Worm (Caenorhabditis elegans) whole organism, young adult: ENCODE results near the gene F10E7.1.

Experiments
- F23B12.7 ChIP-seq: sonication (generic microtip); optimal IDR thresholded peaks from 2 replicates; lab custom pipeline; 2017; ENCODE audit warnings: missing genetic modification characterization, mild to moderate bottlenecking, missing compliant biosample characterization, antibody characterized with exemption, moderate library complexity; ENCODE audit not compliant: insufficient read depth
- F33H1.4 ChIP-seq: fragments of 200-800 bp; sonication (Bioruptor generic); IDR thresholded peaks from 2 replicates; pipeline ENCODE4 v1.3.6; 2022; ENCODE audit warnings: missing genetic modification reagents, missing genetic modification characterization, missing compliant biosample characterization
- F57C9.4 ChIP-seq: sonication (generic microtip); optimal IDR thresholded peaks from 2 replicates; lab custom pipeline; 2017; ENCODE audit warnings: mild to moderate bottlenecking, missing genetic modification characterization, missing compliant biosample characterization
- K12H6.12 ChIP-seq: fragments of 200-800 bp; sonication (Bioruptor generic); optimal IDR thresholded peaks from 2 replicates; lab custom pipeline; 2018; ENCODE audit warnings: mild to moderate bottlenecking, missing genetic modification characterization, missing compliant biosample characterization
- Y67H2A.10 ChIP-seq: fragments of 200-800 bp; sonication (Bioruptor generic); conservative IDR thresholded peaks from 2 replicates; pipeline ENCODE4 v1.3.6; 2022; ENCODE audit warnings: missing genetic modification reagents, missing genetic modification characterization, missing compliant biosample characterization
- Y95B8A.8 ChIP-seq: fragments of 200-800 bp; sonication (Bioruptor generic); IDR thresholded peaks from 2 replicates; pipeline ENCODE4 v1.3.6; 2022; ENCODE audit warnings: missing genetic modification reagents, missing genetic modification characterization, missing compliant biosample characterization
- ZK185.1 ChIP-seq: sonication (generic microtip); optimal IDR thresholded peaks from 2 replicates; lab custom pipeline; 2016; ENCODE audit warnings: mild to moderate bottlenecking, missing genetic modification characterization, missing compliant biosample characterization; ENCODE audit not compliant: poor library complexity, severe bottlenecking
- aptf-2 ChIP-seq: fragments of 200-800 bp; sonication (Bioruptor generic); conservative IDR thresholded peaks from 2 replicates; pipeline ENCODE4 v1.3.6; 2022; ENCODE audit warnings: missing genetic modification reagents, missing genetic modification characterization, missing compliant biosample characterization
- attf-3 ChIP-seq: fragments of 200-800 bp; sonication (Bioruptor generic); conservative IDR thresholded peaks from 2 replicates; pipeline ENCODE4 v1.3.6; 2022; ENCODE audit warnings: missing genetic modification reagents, missing genetic modification characterization, missing compliant biosample characterization
- attf-5 ChIP-seq: fragments of 200-800 bp; sonication (Bioruptor generic); optimal IDR thresholded peaks from 2 replicates; lab custom pipeline; 2018; ENCODE audit warnings: mild to moderate bottlenecking, missing genetic modification characterization, missing compliant biosample characterization
- cebp-1 ChIP-seq, 2 experiments: fragments of 200-800 bp in 1 of 2; sonication (Bioruptor generic) in 1 of 2; sonication (generic microtip) in 1 of 2; IDR thresholded peaks in 1 of 2; optimal IDR thresholded peaks in 1 of 2; 2 replicates each; pipeline versions ENCODE4 v1.3.6 to Lab custom; 2017 to 2022; ENCODE audit warnings: missing compliant biosample characterization in 2 of 2, missing genetic modification characterization in 2 of 2, mild to moderate bottlenecking in 1 of 2, missing genetic modification reagents in 1 of 2, moderate library complexity in 1 of 2
- ceh-27 ChIP-seq: fragments of 200-800 bp; sonication (Bioruptor generic); optimal IDR thresholded peaks from 2 replicates; lab custom pipeline; 2018; ENCODE audit warnings: mild to moderate bottlenecking, missing genetic modification characterization, moderate library complexity, missing compliant biosample characterization
- ceh-58 ChIP-seq: fragments of 200-800 bp; sonication (Bioruptor generic); IDR thresholded peaks from 2 replicates; pipeline ENCODE4 v1.3.6; 2022; ENCODE audit warnings: missing genetic modification characterization, missing compliant biosample characterization
- dox-1 ChIP-seq: fragments of 200-800 bp; sonication (Bioruptor generic); IDR thresholded peaks from 2 replicates; pipeline ENCODE4 v1.3.6; 2022; ENCODE audit warnings: missing genetic modification reagents, missing genetic modification characterization, missing compliant biosample characterization
- efl-1 ChIP-seq: fragments of 150-350 bp; optimal IDR thresholded peaks from 2 replicates; lab custom pipeline; 2014; ENCODE audit warnings: missing biosample characterization, missing genetic modification reagents, missing genetic modification characterization
- ekl-4 ChIP-seq: fragments of 200-800 bp; sonication (Bioruptor generic); IDR thresholded peaks from 2 replicates; pipeline ENCODE4 v1.3.6; 2022; ENCODE audit warnings: missing genetic modification reagents, missing genetic modification characterization, missing compliant biosample characterization
- hlh-12 ChIP-seq: sonication (generic microtip); optimal IDR thresholded peaks from 2 replicates; lab custom pipeline; 2016; ENCODE audit warnings: missing genetic modification characterization, missing compliant biosample characterization
- let-607 ChIP-seq, 2 experiments: fragments of 200-800 bp in 1 of 2; sonication (Bioruptor generic) in 1 of 2; sonication (generic microtip) in 1 of 2; optimal IDR thresholded peaks; 2 replicates each; lab custom pipeline; 2016 to 2018; ENCODE audit warnings: mild to moderate bottlenecking in 2 of 2, missing compliant biosample characterization in 2 of 2, missing genetic modification characterization in 2 of 2, moderate library complexity in 2 of 2, missing genotype in 1 of 2
- lin-35 ChIP-seq, 3 experiments: fragments of 150-350 bp in 2 of 3; sonication (generic microtip) in 1 of 3; optimal IDR thresholded peaks; 2 replicates each; lab custom pipeline; 2014 to 2018; ENCODE audit warnings: missing biosample characterization in 3 of 3, missing genetic modification characterization in 3 of 3, missing genetic modification reagents in 3 of 3
- lin-40 ChIP-seq: sonication (generic microtip); optimal IDR thresholded peaks from 2 replicates; lab custom pipeline; 2016; ENCODE audit warnings: missing genetic modification characterization, mild to moderate bottlenecking, missing compliant biosample characterization, missing genotype, missing genetic modification reagents
- lin-54 ChIP-seq: fragments of 200-800 bp; sonication (Bioruptor generic); optimal IDR thresholded peaks from 2 replicates; lab custom pipeline; 2018; ENCODE audit warnings: mild to moderate bottlenecking, missing genetic modification characterization, missing compliant biosample characterization
- lsl-1 ChIP-seq: fragments of 200-800 bp; sonication (Bioruptor generic); optimal IDR thresholded peaks from 2 replicates; lab custom pipeline; 2018; ENCODE audit warnings: mild to moderate bottlenecking, missing genetic modification characterization, moderate library complexity, missing compliant biosample characterization
- lsy-27 ChIP-seq: sonication (generic microtip); optimal IDR thresholded peaks from 2 replicates; lab custom pipeline; 2017; ENCODE audit warnings: missing genetic modification characterization, mild to moderate bottlenecking, missing compliant biosample characterization, antibody characterized with exemption, missing genotype, borderline replicate concordance; ENCODE audit not compliant: insufficient read depth
- madf-6 ChIP-seq: fragments of 200-800 bp; sonication (Bioruptor generic); IDR thresholded peaks from 2 replicates; pipeline ENCODE4 v1.3.6; 2022; ENCODE audit warnings: missing genetic modification reagents, missing genetic modification characterization, missing compliant biosample characterization
- mcd-1 ChIP-seq: fragments of 200-800 bp; sonication (Bioruptor generic); IDR thresholded peaks from 2 replicates; pipeline ENCODE4 v1.3.6; 2022; ENCODE audit warnings: missing genetic modification reagents, missing genetic modification characterization, missing compliant biosample characterization
- nhr-80 ChIP-seq: sonication (generic microtip); optimal IDR thresholded peaks from 2 replicates; lab custom pipeline; 2016; ENCODE audit warnings: missing genetic modification characterization, missing compliant biosample characterization
- pbrm-1 ChIP-seq: fragments of 200-800 bp; sonication (Bioruptor generic); IDR thresholded peaks from 2 replicates; pipeline ENCODE4 v1.3.6; 2022; ENCODE audit warnings: missing genetic modification reagents, missing genetic modification characterization, missing compliant biosample characterization
- pha-4 ChIP-seq: fragments of 150-350 bp; sonication (generic microtip); optimal IDR thresholded peaks from 2 replicates; lab custom pipeline; 2014; ENCODE audit warnings: missing biosample characterization, missing genetic modification reagents, missing genetic modification characterization
- snpc-1.1 ChIP-seq: sonication (generic microtip); optimal IDR thresholded peaks from 2 replicates; lab custom pipeline; 2017; ENCODE audit warnings: missing genetic modification characterization, mild to moderate bottlenecking, missing compliant biosample characterization, antibody characterized with exemption, moderate library complexity, missing genotype, missing genetic modification reagents; ENCODE audit not compliant: insufficient read depth
- snpc-1.3 ChIP-seq: sonication (generic microtip); optimal IDR thresholded peaks from 2 replicates; lab custom pipeline; 2017; ENCODE audit warnings: missing genetic modification characterization, mild to moderate bottlenecking, missing compliant biosample characterization, antibody characterized with exemption, moderate library complexity, missing genotype, missing genetic modification reagents; ENCODE audit not compliant: insufficient read depth
- snpc-3.4 ChIP-seq: sonication (generic microtip); optimal IDR thresholded peaks from 2 replicates; lab custom pipeline; 2017; ENCODE audit warnings: missing genetic modification characterization, mild to moderate bottlenecking, missing compliant biosample characterization, antibody characterized with exemption, moderate library complexity, missing genotype, missing genetic modification reagents
- snpc-4 ChIP-seq, 5 experiments: fragments of 150-350 bp in 1 of 5; sonication (generic microtip) in 4 of 5; optimal IDR thresholded peaks; 2 replicates each; lab custom pipeline; 2014 to 2018; ENCODE audit warnings: missing genetic modification characterization in 5 of 5, missing biosample characterization in 3 of 5, antibody characterized with exemption in 2 of 5, mild to moderate bottlenecking in 2 of 5, missing compliant biosample characterization in 2 of 5, missing genotype in 2 of 5, moderate library complexity in 2 of 5, missing genetic modification reagents in 1 of 5
- tbp1 ChIP-seq: fragments of 200-800 bp; sonication (Bioruptor generic); optimal IDR thresholded peaks from 2 replicates; lab custom pipeline; 2018; ENCODE audit warnings: mild to moderate bottlenecking, missing genetic modification characterization, missing compliant biosample characterization
- ztf-18 ChIP-seq: sonication (generic microtip); optimal IDR thresholded peaks from 2 replicates; lab custom pipeline; 2016; ENCODE audit warnings: missing genotype, mild to moderate bottlenecking, missing genetic modification characterization, missing compliant biosample characterization
- ztf-3 ChIP-seq: fragments of 200-800 bp; sonication (Bioruptor generic); optimal IDR thresholded peaks from 2 replicates; lab custom pipeline; 2018; ENCODE audit warnings: mild to moderate bottlenecking, missing genetic modification characterization, missing compliant biosample characterization

Gene F10E7.1

DNA sequence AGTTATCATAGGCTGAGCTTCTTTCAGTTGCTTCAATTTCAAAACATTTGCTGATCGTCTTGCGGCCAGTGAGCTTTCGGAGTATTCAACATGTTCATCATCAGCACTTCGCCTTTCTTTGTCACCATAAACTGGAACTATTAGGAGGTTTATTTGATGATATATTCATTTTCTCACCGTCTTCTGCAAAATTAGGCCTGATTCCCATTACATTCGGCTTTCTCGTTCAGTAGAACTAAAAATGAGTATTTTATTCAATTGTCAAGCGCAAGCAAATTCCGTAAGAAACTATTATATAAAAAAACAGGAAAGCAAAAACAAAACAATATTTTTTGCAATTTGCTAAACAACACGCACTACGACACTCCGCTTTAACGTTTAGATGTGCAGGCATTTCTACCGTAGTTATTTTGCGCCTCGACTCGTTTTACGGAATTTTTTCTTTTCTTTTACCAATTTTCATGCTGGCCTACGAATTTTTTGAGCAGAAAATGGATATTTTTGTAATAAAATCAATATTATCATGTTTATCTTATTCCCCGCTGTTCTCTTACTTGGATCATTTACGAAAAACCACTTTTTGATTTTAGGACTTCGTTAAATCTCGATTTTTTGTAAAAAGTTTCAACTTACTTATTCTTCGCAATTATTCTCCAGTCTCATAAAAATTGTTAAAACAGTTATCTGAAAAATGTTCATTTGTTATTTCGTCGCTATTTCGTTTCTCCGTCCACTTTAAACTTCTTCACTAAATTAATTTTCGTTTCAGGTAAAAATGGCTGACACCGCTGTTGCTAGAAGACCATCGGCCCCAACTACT is 21.6 kb upstream of the F10E7.1 start, which contains the start of the genes farl-11 and rpl-33:
Gene farl-11 (minus strand): TSS at position 242 of the 820 bp plus-strand sequence.
Gene rpl-33 (plus strand): TSS at position 770 of the 820 bp plus-strand sequence.
- TF ChIP-seq cebp-1 (GFP tag; IDR thresholded peaks at IDR 0.05; lab: Robert Waterston, UW) (no peak), cebp-1 (tag; optimal IDR thresholded peaks at IDR 0.05; lab: Kevin White, UChicago) (peak; percentile 43), ceh-27 (peak; percentile 25), ekl-4 (GFP tag; lab: Robert Waterston, UW) (no peak), ceh-58 (GFP tag; lab: Robert Waterston, UW) (no peak), lsy-27 (tag; lab: Kevin White, UChicago) (no peak), aptf-2 (0 out of 2 replicates have a peak, but pooled peaks have one; percentile 33), madf-6 (GFP tag; lab: Robert Waterston, UW) (0 out of 2 replicates have a peak, but pooled peaks have one; percentile 12), attf-3 (peak; percentile 99), ztf-3 (GFP tag; lab: Kevin White, UChicago) (no peak), let-607 (tag; optimal IDR thresholded peaks at IDR 0.05; lab: Kevin White, UChicago) (no peak), F33H1.4 (GFP tag; lab: Robert Waterston, UW) (peak; percentile 57), lsl-1 (GFP tag; lab: Kevin White, UChicago) (peak; percentile 73), efl-1 (GFP tag; lab: Kevin White, UChicago) (peak; percentile 18), lin-40 (tag; lab: Kevin White, UChicago) (peak; percentile 25), tbp1 (GFP tag; lab: Kevin White, UChicago) (peak; percentile 29), attf-5 (peak; percentile 72), mcd-1 (peak; percentile 50), F57C9.4 (tag; lab: Kevin White, UChicago) (no peak), ztf-18 (tag; lab: Kevin White, UChicago) (peak; percentile 43), pbrm-1 (GFP tag; lab: Robert Waterston, UW) (0 out of 2 replicates have a peak, but pooled peaks have one; percentile 17), F23B12.7 (tag; lab: Kevin White, UChicago) (peak; percentile 89), Y67H2A.10 (GFP tag; lab: Robert Waterston, UW) (no peak), snpc-1.1 (tag; lab: Kevin White, UChicago) (no peak), snpc-3.4 (tag; lab: Kevin White, UChicago) (no peak), ZK185.1 (tag; lab: Kevin White, UChicago) (peak; percentile 37), dox-1 (GFP tag; lab: Robert Waterston, UW) (0 out of 2 replicates have a peak, but pooled peaks have one; percentile 16), snpc-4 (GFP tag; optimal IDR thresholded peaks at IDR 0.05; lab: Kevin White, UChicago) (no peak), snpc-4 (tag; optimal IDR thresholded peaks at IDR 0.05; lab: Kevin White, UChicago) (peak in 3 of 4 experiments; percentile 33 to 65 (median 33)), lin-35 (GFP tag; optimal IDR thresholded peaks at IDR 0.05; lab: Kevin White, UChicago) (peak in 1 of 3 experiments; percentile 51), pha-4 (tag; lab: Kevin White, UChicago) (peak; percentile 76), snpc-1.3 (tag; lab: Kevin White, UChicago) (peak; percentile 59), lin-54 (GFP tag; lab: Kevin White, UChicago) (peak; percentile 31), Y95B8A.8 (GFP tag; lab: Robert Waterston, UW) (no peak), nhr-80 (tag; lab: Kevin White, UChicago) (peak; percentile 48), K12H6.12 (peak; percentile 56), hlh-12 (tag; lab: Kevin White, UChicago) (no peak)
